Worm (Caenorhabditis elegans) whole organism, L2 larva: Measurements from ENCODE around the gene F46E10.3.

Experiments
- F13H6.1 ChIP-seq: sonication (generic microtip); optimal IDR thresholded peaks from 2 replicates; lab custom pipeline; 2016; ENCODE audit warnings: missing genetic modification characterization, missing compliant biosample characterization
- ZK546.5 ChIP-seq: sonication (generic microtip); optimal IDR thresholded peaks from 2 replicates; lab custom pipeline; 2017; ENCODE audit warnings: missing biosample characterization, missing genetic modification characterization
- alr-1 ChIP-seq: fragments of 150-350 bp; optimal IDR thresholded peaks from 2 replicates; lab custom pipeline; 2014; ENCODE audit warnings: missing biosample characterization, missing genetic modification characterization
- ama-1 ChIP-seq: fragments of 150-350 bp; optimal IDR thresholded peaks from 2 replicates; lab custom pipeline; 2018; ENCODE audit warnings: inconsistent platforms
- ceh-16 ChIP-seq: fragments of 150-350 bp; optimal IDR thresholded peaks from 2 replicates; lab custom pipeline; 2014; ENCODE audit warnings: missing biosample characterization, missing genetic modification characterization
- ceh-82 ChIP-seq: fragments of 150-350 bp; optimal IDR thresholded peaks from 2 replicates; lab custom pipeline; 2014; ENCODE audit warnings: missing biosample characterization, missing genetic modification characterization
- crh-2 ChIP-seq: sonication (generic microtip); optimal IDR thresholded peaks from 2 replicates; lab custom pipeline; 2017; ENCODE audit warnings: missing biosample characterization, missing genetic modification characterization
- egl-27 ChIP-seq: sonication (generic microtip); optimal IDR thresholded peaks from 3 replicates; lab custom pipeline; 2017; ENCODE audit warnings: missing biosample characterization, missing genetic modification reagents, missing genetic modification characterization
- elt-1 ChIP-seq: fragments of 150-350 bp; optimal IDR thresholded peaks from 2 replicates; lab custom pipeline; 2014; ENCODE audit warnings: missing biosample characterization, missing genetic modification characterization
- elt-3 ChIP-seq: sonication (generic microtip); optimal IDR thresholded peaks from 2 replicates; lab custom pipeline; 2017; ENCODE audit warnings: missing biosample characterization, missing genetic modification characterization
- fos-1 ChIP-seq: fragments of 150-350 bp; optimal IDR thresholded peaks from 2 replicates; lab custom pipeline; 2014; ENCODE audit warnings: missing biosample characterization, missing genetic modification characterization
- lin-11 ChIP-seq: fragments of 150-350 bp; sonication (generic microtip); optimal IDR thresholded peaks from 2 replicates; lab custom pipeline; 2014; ENCODE audit warnings: missing biosample characterization, missing genetic modification characterization, inconsistent platforms, mixed read lengths
- lin-13 ChIP-seq: fragments of 150-350 bp; optimal IDR thresholded peaks from 2 replicates; lab custom pipeline; 2014; ENCODE audit warnings: missing biosample characterization, missing genetic modification reagents, missing genetic modification characterization
- lsy-2 ChIP-seq, 2 experiments: fragments of 150-350 bp in 1 of 2; sonication (generic microtip) in 1 of 2; optimal IDR thresholded peaks; 2 replicates each; lab custom pipeline; 2014 to 2017; ENCODE audit warnings: missing biosample characterization in 2 of 2, missing genetic modification characterization in 2 of 2
- mbf-1 ChIP-seq: sonication (generic microtip); optimal IDR thresholded peaks from 2 replicates; lab custom pipeline; 2017; ENCODE audit warnings: missing biosample characterization, missing genetic modification characterization
- mdl-1 ChIP-seq, 2 experiments: fragments of 150-350 bp in 1 of 2; sonication (generic microtip) in 1 of 2; optimal IDR thresholded peaks; 2 replicates each; lab custom pipeline; 2017; ENCODE audit warnings: missing biosample characterization in 2 of 2, missing genetic modification characterization in 2 of 2
- nhr-10 ChIP-seq: sonication (generic microtip); optimal IDR thresholded peaks from 2 replicates; lab custom pipeline; 2017; ENCODE audit warnings: missing biosample characterization, missing genetic modification characterization
- nhr-11 ChIP-seq: fragments of 150-350 bp; optimal IDR thresholded peaks from 2 replicates; lab custom pipeline; 2014; ENCODE audit warnings: missing biosample characterization, missing genetic modification characterization
- nhr-12 ChIP-seq: fragments of 150-350 bp; optimal IDR thresholded peaks from 2 replicates; lab custom pipeline; 2014; ENCODE audit warnings: missing biosample characterization, missing genetic modification characterization
- nhr-21 ChIP-seq: fragments of 150-350 bp; optimal IDR thresholded peaks from 2 replicates; lab custom pipeline; 2014; ENCODE audit warnings: missing biosample characterization, missing genetic modification characterization
- nhr-237 ChIP-seq: fragments of 150-350 bp; optimal IDR thresholded peaks from 2 replicates; lab custom pipeline; 2014; ENCODE audit warnings: missing biosample characterization, missing genetic modification characterization
- nhr-6 ChIP-seq: fragments of 150-350 bp; optimal IDR thresholded peaks from 2 replicates; lab custom pipeline; 2014; ENCODE audit warnings: missing biosample characterization, missing genetic modification characterization
- peb-1 ChIP-seq: fragments of 150-350 bp; optimal IDR thresholded peaks from 2 replicates; lab custom pipeline; 2014; ENCODE audit warnings: missing biosample characterization, missing genetic modification characterization
- sem-4 ChIP-seq: fragments of 150-350 bp; optimal IDR thresholded peaks from 2 replicates; lab custom pipeline; 2014; ENCODE audit warnings: missing biosample characterization, missing genetic modification reagents, missing genetic modification characterization
- sma-3 ChIP-seq: sonication (generic microtip); optimal IDR thresholded peaks from 2 replicates; lab custom pipeline; 2016; ENCODE audit warnings: missing genetic modification reagents, missing genetic modification characterization, missing compliant biosample characterization
- sma-9 ChIP-seq, 2 experiments: fragments of 150-350 bp in 1 of 2; sonication (generic microtip) in 1 of 2; optimal IDR thresholded peaks; 2 replicates each; lab custom pipeline; 2014 to 2016; ENCODE audit warnings: missing genetic modification characterization in 2 of 2, mild to moderate bottlenecking in 1 of 2, missing biosample characterization in 1 of 2, missing compliant biosample characterization in 1 of 2, missing genetic modification reagents in 1 of 2, moderate library complexity in 1 of 2
- snpc-4 ChIP-seq: fragments of 150-350 bp; optimal IDR thresholded peaks from 2 replicates; lab custom pipeline; 2014; ENCODE audit warnings: missing biosample characterization, missing genetic modification characterization
- unc-55 ChIP-seq: fragments of 150-350 bp; sonication (generic microtip); optimal IDR thresholded peaks from 3 replicates; lab custom pipeline; 2014; ENCODE audit warnings: missing biosample characterization, missing genetic modification reagents, missing genetic modification characterization
- unc-62 ChIP-seq: fragments of 150-350 bp; optimal IDR thresholded peaks from 2 replicates; lab custom pipeline; 2014; ENCODE audit warnings: missing biosample characterization, missing genetic modification reagents, missing genetic modification characterization
- zag-1 ChIP-seq: fragments of 150-350 bp; optimal IDR thresholded peaks from 2 replicates; lab custom pipeline; 2014; ENCODE audit warnings: missing biosample characterization, missing genetic modification characterization
- ztf-1 ChIP-seq: fragments of 200-800 bp; sonication (Bioruptor generic); conservative IDR thresholded peaks from 2 replicates; pipeline ENCODE4 v1.3.6; 2022; ENCODE audit warnings: missing genetic modification characterization, missing compliant biosample characterization
- ztf-11 ChIP-seq: sonication (generic microtip); optimal IDR thresholded peaks from 2 replicates; lab custom pipeline; 2017; ENCODE audit warnings: missing biosample characterization, missing genetic modification characterization
- ztf-4 ChIP-seq: fragments of 150-350 bp; optimal IDR thresholded peaks from 2 replicates; lab custom pipeline; 2014; ENCODE audit warnings: missing biosample characterization, missing genetic modification characterization

The F46E10.3 gene

ce11 chrV:6517305-6518224 lies 532 bp upstream of the F46E10.3 start (continued):
- TF ChIP-seq egl-27 (no peak), nhr-10 (tag; lab: Kevin White, UChicago) (no peak), ama-1 (lab: Kevin White, UChicago) (peak; percentile 16), alr-1 (tag; lab: Kevin White, UChicago) (no peak), mdl-1 (tag; optimal IDR thresholded peaks at IDR 0.05; lab: Kevin White, UChicago) (peak in 1 of 2 experiments; percentile 50), ztf-1 (GFP tag; lab: Robert Waterston, UW) (no peak), elt-1 (tag; lab: Kevin White, UChicago) (no peak), lin-13 (GFP tag; lab: Kevin White, UChicago) (no peak), crh-2 (tag; lab: Kevin White, UChicago) (peak; percentile 81), sma-3 (GFP tag; lab: Kevin White, UChicago) (peak; percentile 32), nhr-6 (peak; percentile 32), lsy-2 (tag; optimal IDR thresholded peaks at IDR 0.05; lab: Kevin White, UChicago) (peak in 1 of 2 experiments; percentile 46), ZK546.5 (tag; lab: Kevin White, UChicago) (no peak), ztf-11 (tag; lab: Kevin White, UChicago) (no peak), lin-11 (tag; lab: Kevin White, UChicago) (no peak), nhr-12 (tag; lab: Kevin White, UChicago) (no peak), nhr-237 (tag; lab: Kevin White, UChicago) (no peak), elt-3 (no peak), sem-4 (peak; percentile 45), nhr-11 (no peak), snpc-4 (no peak), zag-1 (tag; lab: Kevin White, UChicago) (no peak)

ce11 chrV:6520385-6521080 lies 2.4 kb downstream of the F46E10.3 start, which contains the start of the genes F46E10.2 and F46E10.18:
TSS of gene F46E10.2 (plus strand) at chrV:6520435.
TSS of gene F46E10.18 (plus strand) at chrV:6521030.
- no peak for TF ChIP-seq fos-1 (tag; lab: Kevin White, UChicago)
- TF ChIP-seq nhr-21 (tag; lab: Kevin White, UChicago), result no peak
- no peak for TF ChIP-seq ztf-4 (tag; lab: Kevin White, UChicago)
- TF ChIP-seq mbf-1, result no peak
- no peak for TF ChIP-seq sma-9 (GFP tag; optimal IDR thresholded peaks at IDR 0.05; lab: Kevin White, UChicago)
- no peak for TF ChIP-seq sma-9 (tag; optimal IDR thresholded peaks at IDR 0.05; lab: Kevin White, UChicago)
- no peak for TF ChIP-seq sem-4
- TF ChIP-seq nhr-11, result no peak
- no peak for TF ChIP-seq unc-62 (GFP tag; lab: Kevin White, UChicago)
- TF ChIP-seq F13H6.1, result no peak

- TF ChIP-seq ama-1 (lab: Kevin White, UChicago) (no peak), fos-1 (tag; lab: Kevin White, UChicago) (peak; percentile 86), sma-9 (GFP tag; optimal IDR thresholded peaks at IDR 0.05; lab: Kevin White, UChicago) (peak; percentile 13), sma-9 (tag; optimal IDR thresholded peaks at IDR 0.05; lab: Kevin White, UChicago) (no peak), ceh-16 (no peak), ztf-1 (GFP tag; lab: Robert Waterston, UW) (no peak), unc-55 (GFP tag; lab: Kevin White, UChicago) (no peak), ceh-82 (tag; lab: Kevin White, UChicago) (no peak), peb-1 (tag; lab: Kevin White, UChicago) (no peak)
Observed at ce11 chrV:6522879-6523497, 4.9 kb downstream of the F46E10.3 start.

- TF ChIP-seq egl-27 (peak; percentile 19), unc-62 (GFP tag; lab: Kevin White, UChicago) (no peak), ztf-1 (GFP tag; lab: Robert Waterston, UW) (no peak), lin-11 (tag; lab: Kevin White, UChicago) (no peak), ZK546.5 (tag; lab: Kevin White, UChicago) (no peak), ztf-4 (tag; lab: Kevin White, UChicago) (no peak), nhr-12 (tag; lab: Kevin White, UChicago) (no peak), fos-1 (tag; lab: Kevin White, UChicago) (peak; percentile 82), mbf-1 (no peak)
Observed at ce11 chrV:6524757-6525156, 6.7 kb downstream of the F46E10.3 start, which contains the start of gene acs-1. TSS of gene acs-1 (plus strand) at chrV:6524989.
